Fruit fly (Drosophila melanogaster) whole organism, embryonic: Measurements from ENCODE around the gene Lsd-1.
A peak's percentile ranks its signal among the peaks of the same experiment; 100 is the strongest.

Source experiments
- Aef1 ChIP-seq: fragments of 200-800 bp; sonication (Bioruptor generic); IDR thresholded peaks from 3 replicates; pipeline ENCODE4 v1.3.6; 2022; ENCODE audit warnings: missing biosample characterization, missing genetic modification characterization
- Asciz ChIP-seq: fragments of 200-800 bp; sonication (Bioruptor generic); optimal IDR thresholded peaks from 2 replicates; lab custom pipeline; 2017; ENCODE audit warnings: missing biosample characterization, mild to moderate bottlenecking, missing genetic modification characterization, missing genetic modification reagents
- CG10267 ChIP-seq: fragments of 200-800 bp; sonication (Bioruptor generic); optimal IDR thresholded peaks from 2 replicates; lab custom pipeline; 2018; ENCODE audit warnings: missing biosample characterization, mild to moderate bottlenecking, missing genetic modification characterization, moderate library complexity
- CG10321 ChIP-seq: fragments of 200-800 bp; sonication (Bioruptor generic); IDR thresholded peaks from 2 replicates; pipeline ENCODE4 v1.3.6; 2022; ENCODE audit warnings: missing biosample characterization, missing genetic modification characterization
- CG11398 ChIP-seq: fragments of 200-800 bp; sonication (Bioruptor generic); optimal IDR thresholded peaks from 2 replicates; lab custom pipeline; 2016; ENCODE audit warnings: missing biosample characterization, missing genetic modification characterization
- CG1233 ChIP-seq: fragments of 200-800 bp; sonication (Bioruptor generic); optimal IDR thresholded peaks from 4 replicates; lab custom pipeline; 2018; ENCODE audit warnings: missing biosample characterization, mild to moderate bottlenecking, missing genetic modification characterization
- CG12942 ChIP-seq: fragments of 200-800 bp; sonication (Bioruptor generic); optimal IDR thresholded peaks from 3 replicates; lab custom pipeline; 2016; ENCODE audit warnings: missing biosample characterization, missing genetic modification characterization
- CG17359 ChIP-seq: fragments of 200-800 bp; sonication (Bioruptor generic); optimal IDR thresholded peaks from 3 replicates; lab custom pipeline; 2018; ENCODE audit warnings: missing biosample characterization, mild to moderate bottlenecking, missing genetic modification characterization, moderate library complexity
- CG17829 ChIP-seq: fragments of 200-800 bp; optimal IDR thresholded peaks from 2 replicates; lab custom pipeline; 2019; ENCODE audit warnings: missing biosample characterization, mild to moderate bottlenecking, missing genetic modification characterization, moderate library complexity
- CG4424 ChIP-seq: fragments of 200-800 bp; sonication (Bioruptor generic); optimal IDR thresholded peaks from 3 replicates; lab custom pipeline; 2016; ENCODE audit warnings: missing biosample characterization, missing genetic modification characterization
- CG4820 ChIP-seq: fragments of 200-800 bp; sonication (Bioruptor generic); optimal IDR thresholded peaks from 3 replicates; lab custom pipeline; 2016; ENCODE audit warnings: missing biosample characterization, missing genetic modification characterization
- CG6813 ChIP-seq: fragments of 200-800 bp; sonication (Bioruptor generic); optimal IDR thresholded peaks from 2 replicates; lab custom pipeline; 2017; ENCODE audit warnings: missing biosample characterization, missing genetic modification characterization, mild to moderate bottlenecking, moderate library complexity, missing genetic modification reagents
- CG6854 ChIP-seq: fragments of 200-800 bp; sonication (Bioruptor generic); optimal IDR thresholded peaks from 3 replicates; lab custom pipeline; 2017; ENCODE audit warnings: missing biosample characterization, mild to moderate bottlenecking, missing genetic modification characterization
- CG7372 ChIP-seq: fragments of 200-800 bp; sonication (Bioruptor generic); IDR thresholded peaks from 2 replicates; pipeline ENCODE4 v1.3.6; 2022; ENCODE audit warnings: missing biosample characterization, missing genetic modification characterization
- CG7839 ChIP-seq: fragments of 200-800 bp; sonication (Bioruptor generic); optimal IDR thresholded peaks from 3 replicates; lab custom pipeline; 2018; ENCODE audit warnings: missing biosample characterization, mild to moderate bottlenecking, missing genetic modification characterization, moderate library complexity
- CG7963 ChIP-seq: fragments of 200-800 bp; sonication (Bioruptor generic); IDR thresholded peaks from 3 replicates; pipeline ENCODE4 v1.3.6; 2022; ENCODE audit warnings: missing biosample characterization, missing genetic modification characterization; ENCODE audit not compliant: partially characterized antibody
- CG8944 ChIP-seq: fragments of 200-800 bp; sonication (Bioruptor generic); optimal IDR thresholded peaks from 3 replicates; lab custom pipeline; 2016; ENCODE audit warnings: missing biosample characterization, missing genetic modification characterization
- Chrac-16 ChIP-seq: fragments of 200-800 bp; sonication (Bioruptor generic); optimal IDR thresholded peaks from 3 replicates; lab custom pipeline; 2016; ENCODE audit warnings: missing biosample characterization, missing genetic modification characterization
- Dip2 ChIP-seq: fragments of 200-800 bp; sonication (Bioruptor generic); IDR thresholded peaks from 2 replicates; pipeline ENCODE4 v1.3.6; 2022; ENCODE audit warnings: missing biosample characterization, missing genetic modification characterization
- Dp ChIP-seq: fragments of 200-800 bp; sonication (Bioruptor generic); optimal IDR thresholded peaks from 2 replicates; lab custom pipeline; 2018; ENCODE audit warnings: missing biosample characterization, mild to moderate bottlenecking, missing genetic modification characterization, moderate library complexity
- Ets65A ChIP-seq: fragments of 200-800 bp; sonication (Bioruptor generic); peaks from one replicate; lab custom pipeline; 2016; ENCODE audit warnings: missing biosample characterization, missing genetic modification characterization
- GATAe ChIP-seq: fragments of 200-800 bp; sonication (Bioruptor generic); conservative IDR thresholded peaks from 2 replicates; pipeline ENCODE4 v1.3.6; 2022; ENCODE audit warnings: missing biosample characterization, missing genetic modification characterization
- HLH54F ChIP-seq: fragments of 200-800 bp; sonication (Bioruptor generic); optimal IDR thresholded peaks from 3 replicates; lab custom pipeline; 2016; ENCODE audit warnings: missing biosample characterization, missing genetic modification characterization
- HmgD ChIP-seq: fragments of 200-800 bp; sonication (Bioruptor generic); optimal IDR thresholded peaks from 3 replicates; lab custom pipeline; 2016; ENCODE audit warnings: missing biosample characterization, missing genetic modification characterization
- Hmr ChIP-seq: fragments of 200-800 bp; sonication (Bioruptor generic); optimal IDR thresholded peaks from 3 replicates; lab custom pipeline; 2017; ENCODE audit warnings: mild to moderate bottlenecking, missing biosample characterization, missing genetic modification reagents, missing genetic modification characterization
- Kr ChIP-seq: fragments of 200-800 bp; sonication (Bioruptor generic); optimal IDR thresholded peaks from 2 replicates; lab custom pipeline; 2017; ENCODE audit warnings: missing biosample characterization, mild to moderate bottlenecking, missing genetic modification characterization
- Mrtf ChIP-seq: fragments of 200-800 bp; sonication (Bioruptor generic); IDR thresholded peaks from 3 replicates; pipeline ENCODE4 v1.3.6; 2022; ENCODE audit warnings: missing biosample characterization, missing genetic modification characterization
- Neu2 ChIP-seq: fragments of 200-800 bp; sonication (Bioruptor generic); optimal IDR thresholded peaks from 3 replicates; lab custom pipeline; 2016; ENCODE audit warnings: missing biosample characterization, missing genetic modification characterization, borderline replicate concordance
- Optix ChIP-seq: fragments of 200-800 bp; sonication (Bioruptor generic); IDR thresholded peaks from 3 replicates; pipeline ENCODE4 v1.3.6; 2022; ENCODE audit warnings: missing biosample characterization, missing genetic modification characterization
- Pdp1 ChIP-seq, 2 experiments: fragments of 200-800 bp; sonication (Bioruptor generic); optimal IDR thresholded peaks; 3 replicates each; lab custom pipeline; 2016; ENCODE audit warnings: missing biosample characterization in 2 of 2, missing genetic modification characterization in 2 of 2, mild to moderate bottlenecking in 1 of 2, moderate library complexity in 1 of 2
- Rfx ChIP-seq: fragments of 200-800 bp; sonication (Bioruptor generic); IDR thresholded peaks from 2 replicates; pipeline ENCODE4 v1.3.6; 2022; ENCODE audit warnings: missing biosample characterization, missing genetic modification characterization
- Sry-β ChIP-seq: fragments of 200-800 bp; sonication (Bioruptor generic); optimal IDR thresholded peaks from 2 replicates; lab custom pipeline; 2018; ENCODE audit warnings: missing biosample characterization, mild to moderate bottlenecking, missing genetic modification characterization, moderate library complexity
- Ssrp ChIP-seq: fragments of 200-800 bp; sonication (Bioruptor generic); optimal IDR thresholded peaks from 2 replicates; lab custom pipeline; 2018; ENCODE audit warnings: missing biosample characterization, mild to moderate bottlenecking, missing genetic modification characterization, moderate library complexity
- Taf1 ChIP-seq: fragments of 200-800 bp; sonication (Bioruptor generic); IDR thresholded peaks from 2 replicates; pipeline ENCODE4 v1.3.6; 2022; ENCODE audit warnings: missing biosample characterization, missing genetic modification characterization
- Xrp1 ChIP-seq: fragments of 200-800 bp; sonication (Bioruptor generic); IDR thresholded peaks from 2 replicates; pipeline ENCODE4 v1.3.6; 2022; ENCODE audit warnings: missing biosample characterization, missing genetic modification characterization
- caup ChIP-seq: fragments of 200-800 bp; sonication (Bioruptor generic); optimal IDR thresholded peaks from 3 replicates; lab custom pipeline; 2017; ENCODE audit warnings: missing biosample characterization, mild to moderate bottlenecking, missing genetic modification characterization, moderate library complexity; ENCODE audit not compliant: severe bottlenecking
- cg ChIP-seq: fragments of 200-800 bp; sonication (Bioruptor generic); optimal IDR thresholded peaks from 3 replicates; lab custom pipeline; 2019; ENCODE audit warnings: missing biosample characterization, mild to moderate bottlenecking, missing genetic modification characterization, moderate library complexity
- grn ChIP-seq: fragments of 200-800 bp; sonication (Bioruptor generic); optimal IDR thresholded peaks from 3 replicates; lab custom pipeline; 2017; ENCODE audit warnings: missing biosample characterization, missing genetic modification characterization
- hkb ChIP-seq, 2 experiments: fragments of 200-800 bp in 1 of 2; fragments of >200 bp in 1 of 2; sonication (Bioruptor generic) in 1 of 2; IDR thresholded peaks in 1 of 2; optimal IDR thresholded peaks in 1 of 2; 2 replicates each; pipeline versions ENCODE4 v1.3.6 to Lab custom; 2017 to 2022; ENCODE audit warnings: missing biosample characterization in 1 of 2, missing genetic modification characterization in 1 of 2
- lbe ChIP-seq: fragments of 200-800 bp; sonication (Bioruptor generic); optimal IDR thresholded peaks from 2 replicates; lab custom pipeline; 2016; ENCODE audit warnings: missing biosample characterization, mild to moderate bottlenecking, missing genetic modification characterization
- lmd ChIP-seq: fragments of 200-800 bp; sonication (Bioruptor generic); IDR thresholded peaks from 2 replicates; pipeline ENCODE4 v1.3.6; 2022; ENCODE audit warnings: missing biosample characterization, missing genetic modification characterization
- pan ChIP-seq, 4 experiments: fragments of >200 bp in 3 of 4; fragments of 200-800 bp in 1 of 4; sonication (Bioruptor generic) in 1 of 4; optimal IDR thresholded peaks in 3 of 4; IDR thresholded peaks in 1 of 4; 2 replicates each; pipeline versions ENCODE4 v1.3.6 to Lab custom; 2017 to 2022; ENCODE audit warnings: missing biosample characterization in 2 of 4, missing genetic modification characterization in 2 of 4, mixed read lengths in 1 of 4
- pb ChIP-seq: fragments of 200-800 bp; sonication (Bioruptor generic); optimal IDR thresholded peaks from 3 replicates; lab custom pipeline; 2016; ENCODE audit warnings: missing biosample characterization, missing genetic modification characterization
- phol ChIP-seq: fragments of 200-800 bp; sonication (Bioruptor generic); optimal IDR thresholded peaks from 3 replicates; lab custom pipeline; 2018; ENCODE audit warnings: missing biosample characterization, mild to moderate bottlenecking, missing genetic modification characterization, moderate library complexity
- tll ChIP-seq, 2 experiments: fragments of 200-800 bp in 1 of 2; fragments of >200 bp in 1 of 2; sonication (Bioruptor generic) in 1 of 2; optimal IDR thresholded peaks; 2 replicates each; lab custom pipeline; 2017 to 2019; ENCODE audit warnings: missing biosample characterization in 2 of 2, missing genetic modification characterization in 2 of 2, mild to moderate bottlenecking in 1 of 2, moderate library complexity in 1 of 2
- wor ChIP-seq: fragments of 200-800 bp; sonication (Bioruptor generic); IDR thresholded peaks from 2 replicates; pipeline ENCODE4 v1.3.6; 2022; ENCODE audit warnings: missing biosample characterization, missing genetic modification characterization
- yki ChIP-seq: fragments of >200 bp; optimal IDR thresholded peaks from 3 replicates; lab custom pipeline; 2018

Gene Lsd-1

dm6 chr3R:23782456-23783402, 19.1 kb downstream of the Lsd-1 start:
- TF ChIP-seq CG7372 (GFP tag; lab: Robert Waterston, UW) = peak; percentile 62; the same call in 1 of the 2 replicates
- no peak for TF ChIP-seq Dip2
- peak; percentile 73 for TF ChIP-seq wor (GFP tag; lab: Robert Waterston, UW)
- TF ChIP-seq Rfx (GFP tag; lab: Robert Waterston, UW) = peak; percentile 56; the same call in 1 of the 2 replicates
- peak; percentile 91 for TF ChIP-seq CG4820 (GFP tag; lab: Kevin White, UChicago)
- no peak for TF ChIP-seq CG7963 (GFP tag; lab: Robert Waterston, UW)
- TF ChIP-seq CG17829 (tag; lab: Kevin White, UChicago) = peak; percentile 95
- peak; percentile 91 for TF ChIP-seq CG17359 (tag; lab: Kevin White, UChicago)
- TF ChIP-seq CG12942 = peak; percentile 81
- peak; percentile 92 for TF ChIP-seq CG4424 (GFP tag; lab: Kevin White, UChicago)
- TF ChIP-seq Sry-β (GFP tag; lab: Kevin White, UChicago) = peak; percentile 71
- TF ChIP-seq Hmr = peak; percentile 71
- TF ChIP-seq lmd (GFP tag; lab: Robert Waterston, UW) = peak; percentile 80
- TF ChIP-seq phol = peak; percentile 95
- TF ChIP-seq GATAe (GFP tag; lab: Robert Waterston, UW) = peak; percentile 95
- TF ChIP-seq Taf1 (GFP tag; lab: Robert Waterston, UW) = no peak
- TF ChIP-seq Optix (GFP tag; lab: Robert Waterston, UW) = peak; percentile 86
- peak; percentile 50 for TF ChIP-seq HLH54F (GFP tag; lab: Kevin White, UChicago)
- peak; percentile 85 for TF ChIP-seq CG1233 (GFP tag; lab: Kevin White, UChicago)
- TF ChIP-seq pb = peak; percentile 76
- TF ChIP-seq Kr (GFP tag; lab: Kevin White, UChicago) = peak; percentile 86
- TF ChIP-seq Chrac-16 = peak; percentile 88
- TF ChIP-seq Neu2 (GFP tag; lab: Kevin White, UChicago) = peak; percentile 26
- peak; percentile 76 to 82 for TF ChIP-seq Pdp1 (GFP tag; optimal IDR thresholded peaks at IDR 0.05; lab: Kevin White, UChicago)
- peak; percentile 81 for TF ChIP-seq caup (GFP tag; lab: Kevin White, UChicago)
- peak; percentile 81 for TF ChIP-seq Asciz (GFP tag; lab: Kevin White, UChicago)
- peak; percentile 95 for TF ChIP-seq Xrp1 (GFP tag; lab: Robert Waterston, UW)
- peak; percentile 99 for TF ChIP-seq Ets65A (GFP tag; lab: Kevin White, UChicago)
- TF ChIP-seq Ssrp = peak; percentile 94
- TF ChIP-seq grn (GFP tag; lab: Kevin White, UChicago) = peak; percentile 95
- peak; percentile 32; the same call in 1 of the 3 replicates for TF ChIP-seq Aef1 (GFP tag; lab: Robert Waterston, UW)
- no peak for TF ChIP-seq hkb (optimal IDR thresholded peaks at IDR 0.05; lab: Kevin White, UChicago)
- peak; percentile 80 for TF ChIP-seq hkb (GFP tag; IDR thresholded peaks at IDR 0.05; lab: Robert Waterston, UW)
- TF ChIP-seq CG10267 = peak; percentile 92
- peak in 1 of 2 experiments; percentile 80 for TF ChIP-seq tll (GFP tag; optimal IDR thresholded peaks at IDR 0.05; lab: Kevin White, UChicago)
- peak; percentile 82 for TF ChIP-seq CG6813 (GFP tag; lab: Kevin White, UChicago)
- peak; percentile 73 for TF ChIP-seq lbe (GFP tag; lab: Kevin White, UChicago)
- peak; percentile 73 for TF ChIP-seq CG8944 (GFP tag; lab: Kevin White, UChicago)
- TF ChIP-seq Dp (GFP tag; lab: Kevin White, UChicago) = no peak
- TF ChIP-seq cg (GFP tag; lab: Kevin White, UChicago) = peak; percentile 36
- peak; percentile 91 for TF ChIP-seq CG7839 (tag; lab: Kevin White, UChicago)
- TF ChIP-seq CG10321 (GFP tag; lab: Robert Waterston, UW) = no peak
- no peak for TF ChIP-seq yki (lab: Kevin White, UChicago)
- peak; percentile 75 for TF ChIP-seq CG11398 (GFP tag; lab: Kevin White, UChicago)
- no peak for TF ChIP-seq pan (optimal IDR thresholded peaks at IDR 0.05; lab: Kevin White, UChicago)
- peak in 1 of 2 experiments; percentile 81 for TF ChIP-seq pan (GFP tag; optimal IDR thresholded peaks at IDR 0.05 in 1 of 2, IDR thresholded peaks at IDR 0.05 in 1 of 2)
- peak; percentile 43 for TF ChIP-seq CG6854 (GFP tag; lab: Kevin White, UChicago)
- peak; percentile 59; the same call in 2 of the 3 replicates for TF ChIP-seq Mrtf (GFP tag; lab: Robert Waterston, UW)
- TF ChIP-seq HmgD (GFP tag; lab: Kevin White, UChicago) = peak; percentile 6
